Fruit fly (Drosophila melanogaster): Measurements from ENCODE around the gene CG32641.

- TF ChIP-seq CG4854 (GFP tag; optimal IDR thresholded peaks at IDR 0.05), result no peak
- no peak for TF ChIP-seq CG17361 (GFP tag; IDR thresholded peaks at IDR 0.05)
- TF ChIP-seq Rfx (GFP tag; IDR thresholded peaks at IDR 0.05), result no peak
- no peak for TF ChIP-seq CG11560 (tag; IDR thresholded peaks at IDR 0.05)
- TF ChIP-seq CG16779 (GFP tag; IDR thresholded peaks at IDR 0.05), result no peak
- TF ChIP-seq fru (optimal IDR thresholded peaks at IDR 0.05), result no peak
- TF ChIP-seq ems (GFP tag; optimal IDR thresholded peaks at IDR 0.05), result no peak
- TF ChIP-seq fd64A (GFP tag; optimal IDR thresholded peaks at IDR 0.05), result no peak
- TF ChIP-seq odd (GFP tag; optimal IDR thresholded peaks at IDR 0.05), result no peak
- TF ChIP-seq CG10959 (GFP tag; IDR thresholded peaks at IDR 0.05), result no peak
- no peak for TF ChIP-seq lilli (GFP tag; optimal IDR thresholded peaks at IDR 0.05)
- no peak for TF ChIP-seq ara (GFP tag; IDR thresholded peaks at IDR 0.05)
These were observed 45.5 kb downstream of the CG32641 start for dm6 chrX:13229824-13230223.

All from whole organism, embryonic.